Worm (Caenorhabditis elegans) whole organism, young adult: Measurements from ENCODE around the gene vab-7.

ENCODE experiments used
- F37B4.10 ChIP-seq: fragments of 200-800 bp; sonication (Bioruptor generic); IDR thresholded peaks from 2 replicates; pipeline ENCODE4 v1.3.6; 2022; ENCODE audit warnings: missing genetic modification characterization, missing compliant biosample characterization
- F57C9.4 ChIP-seq: sonication (generic microtip); optimal IDR thresholded peaks from 2 replicates; lab custom pipeline; 2017; ENCODE audit warnings: mild to moderate bottlenecking, missing genetic modification characterization, missing compliant biosample characterization
- K11D2.4 ChIP-seq: fragments of 200-800 bp; sonication (Bioruptor generic); IDR thresholded peaks from 2 replicates; pipeline ENCODE4 v1.3.6; 2022; ENCODE audit warnings: missing genetic modification reagents, missing genetic modification characterization, missing compliant biosample characterization
- K12H6.12 ChIP-seq: fragments of 200-800 bp; sonication (Bioruptor generic); optimal IDR thresholded peaks from 2 replicates; lab custom pipeline; 2018; ENCODE audit warnings: mild to moderate bottlenecking, missing genetic modification characterization, missing compliant biosample characterization
- T07F8.4 ChIP-seq: sonication (generic microtip); optimal IDR thresholded peaks from 2 replicates; lab custom pipeline; 2016; ENCODE audit warnings: mild to moderate bottlenecking, missing genetic modification characterization, moderate library complexity, missing compliant biosample characterization
- Y53G8AR.9 ChIP-seq: fragments of 200-800 bp; sonication (Bioruptor generic); conservative IDR thresholded peaks from 2 replicates; pipeline ENCODE4 v1.3.6; 2022; ENCODE audit warnings: missing genetic modification reagents, missing genetic modification characterization, missing compliant biosample characterization
- Y67H2A.10 ChIP-seq: fragments of 200-800 bp; sonication (Bioruptor generic); conservative IDR thresholded peaks from 2 replicates; pipeline ENCODE4 v1.3.6; 2022; ENCODE audit warnings: missing genetic modification reagents, missing genetic modification characterization, missing compliant biosample characterization
- Y95B8A.8 ChIP-seq: fragments of 200-800 bp; sonication (Bioruptor generic); IDR thresholded peaks from 2 replicates; pipeline ENCODE4 v1.3.6; 2022; ENCODE audit warnings: missing genetic modification reagents, missing genetic modification characterization, missing compliant biosample characterization
- aptf-2 ChIP-seq: fragments of 200-800 bp; sonication (Bioruptor generic); conservative IDR thresholded peaks from 2 replicates; pipeline ENCODE4 v1.3.6; 2022; ENCODE audit warnings: missing genetic modification reagents, missing genetic modification characterization, missing compliant biosample characterization
- aptf-3 ChIP-seq: fragments of 200-800 bp; sonication (Bioruptor generic); IDR thresholded peaks from 2 replicates; pipeline ENCODE4 v1.3.6; 2022; ENCODE audit warnings: missing genetic modification characterization, missing compliant biosample characterization
- attf-6 ChIP-seq: fragments of 200-800 bp; sonication (Bioruptor generic); IDR thresholded peaks from 2 replicates; pipeline ENCODE4 v1.3.6; 2022; ENCODE audit warnings: missing genetic modification reagents, missing genetic modification characterization, missing compliant biosample characterization
- bed-2 ChIP-seq: fragments of 200-800 bp; sonication (Bioruptor generic); IDR thresholded peaks from 2 replicates; pipeline ENCODE4 v1.3.6; 2022; ENCODE audit warnings: missing genetic modification reagents, missing genetic modification characterization, missing compliant biosample characterization
- ceh-27 ChIP-seq: fragments of 200-800 bp; sonication (Bioruptor generic); optimal IDR thresholded peaks from 2 replicates; lab custom pipeline; 2018; ENCODE audit warnings: mild to moderate bottlenecking, missing genetic modification characterization, moderate library complexity, missing compliant biosample characterization
- die-1 ChIP-seq: sonication (generic microtip); optimal IDR thresholded peaks from 2 replicates; lab custom pipeline; 2016; ENCODE audit warnings: missing genotype, mild to moderate bottlenecking, missing genetic modification characterization, missing compliant biosample characterization
- dpl-1 ChIP-seq: fragments of 150-350 bp; optimal IDR thresholded peaks from 2 replicates; lab custom pipeline; 2014; ENCODE audit warnings: missing biosample characterization, missing genetic modification reagents, missing genetic modification characterization
- efl-1 ChIP-seq: fragments of 150-350 bp; optimal IDR thresholded peaks from 2 replicates; lab custom pipeline; 2014; ENCODE audit warnings: missing biosample characterization, missing genetic modification reagents, missing genetic modification characterization
- ekl-4 ChIP-seq: fragments of 200-800 bp; sonication (Bioruptor generic); IDR thresholded peaks from 2 replicates; pipeline ENCODE4 v1.3.6; 2022; ENCODE audit warnings: missing genetic modification reagents, missing genetic modification characterization, missing compliant biosample characterization
- ets-4 ChIP-seq: fragments of 200-800 bp; sonication (Bioruptor generic); optimal IDR thresholded peaks from 2 replicates; lab custom pipeline; 2018; ENCODE audit warnings: mild to moderate bottlenecking, missing genetic modification characterization, missing compliant biosample characterization
- gei-17 ChIP-seq: fragments of 200-800 bp; sonication (Bioruptor generic); optimal IDR thresholded peaks from 2 replicates; lab custom pipeline; 2018; ENCODE audit warnings: mild to moderate bottlenecking, missing genetic modification characterization, missing compliant biosample characterization
- hsf-1 ChIP-seq: fragments of 200-800 bp; sonication (Bioruptor generic); IDR thresholded peaks from 2 replicates; pipeline ENCODE4 v1.3.6; 2022; ENCODE audit warnings: missing genetic modification reagents, missing genetic modification characterization, missing compliant biosample characterization
- let-526 ChIP-seq: fragments of 200-800 bp; sonication (Bioruptor generic); IDR thresholded peaks from 2 replicates; pipeline ENCODE4 v1.3.6; 2022; ENCODE audit warnings: missing genetic modification reagents, missing genetic modification characterization, missing compliant biosample characterization
- lin-26 ChIP-seq: fragments of 200-800 bp; sonication (Bioruptor generic); IDR thresholded peaks from 2 replicates; pipeline ENCODE4 v1.3.6; 2022; ENCODE audit warnings: missing genetic modification reagents, missing genetic modification characterization, missing compliant biosample characterization
- lin-35 ChIP-seq, 3 experiments: fragments of 150-350 bp in 2 of 3; sonication (generic microtip) in 1 of 3; optimal IDR thresholded peaks; 2 replicates each; lab custom pipeline; 2014 to 2018; ENCODE audit warnings: missing biosample characterization in 3 of 3, missing genetic modification characterization in 3 of 3, missing genetic modification reagents in 3 of 3
- lin-40 ChIP-seq: sonication (generic microtip); optimal IDR thresholded peaks from 2 replicates; lab custom pipeline; 2016; ENCODE audit warnings: missing genetic modification characterization, mild to moderate bottlenecking, missing compliant biosample characterization, missing genotype, missing genetic modification reagents
- madf-8 ChIP-seq: fragments of 200-800 bp; sonication (Bioruptor generic); conservative IDR thresholded peaks from 2 replicates; pipeline ENCODE4 v1.3.6; 2022; ENCODE audit warnings: missing genetic modification reagents, missing genetic modification characterization, missing compliant biosample characterization
- nfyb-1 ChIP-seq: fragments of 200-800 bp; sonication (Bioruptor generic); IDR thresholded peaks from 2 replicates; pipeline ENCODE4 v1.3.6; 2022; ENCODE audit warnings: missing genetic modification reagents, missing genetic modification characterization, missing compliant biosample characterization
- nhr-120 ChIP-seq: fragments of 200-800 bp; sonication (Bioruptor generic); IDR thresholded peaks from 2 replicates; pipeline ENCODE4 v1.3.6; 2022; ENCODE audit warnings: missing genetic modification characterization, missing compliant biosample characterization
- nhr-80 ChIP-seq: sonication (generic microtip); optimal IDR thresholded peaks from 2 replicates; lab custom pipeline; 2016; ENCODE audit warnings: missing genetic modification characterization, missing compliant biosample characterization
- pbrm-1 ChIP-seq: fragments of 200-800 bp; sonication (Bioruptor generic); IDR thresholded peaks from 2 replicates; pipeline ENCODE4 v1.3.6; 2022; ENCODE audit warnings: missing genetic modification reagents, missing genetic modification characterization, missing compliant biosample characterization
- rpc-1 ChIP-seq, 2 experiments: fragments of 150-350 bp in 1 of 2; sonication (generic microtip) in 1 of 2; optimal IDR thresholded peaks; 2 replicates each; lab custom pipeline; 2014 to 2018; ENCODE audit warnings: missing biosample characterization in 1 of 2, missing genetic modification characterization in 1 of 2, missing genetic modification reagents in 1 of 2, missing genotype in 1 of 2
- sea-2 ChIP-seq: fragments of 200-800 bp; sonication (Bioruptor generic); IDR thresholded peaks from 2 replicates; pipeline ENCODE4 v1.3.6; 2022; ENCODE audit warnings: missing genetic modification characterization, missing compliant biosample characterization
- snpc-4 ChIP-seq, 5 experiments: fragments of 150-350 bp in 1 of 5; sonication (generic microtip) in 4 of 5; optimal IDR thresholded peaks; 2 replicates each; lab custom pipeline; 2014 to 2018; ENCODE audit warnings: missing genetic modification characterization in 5 of 5, missing biosample characterization in 3 of 5, antibody characterized with exemption in 2 of 5, mild to moderate bottlenecking in 2 of 5, missing compliant biosample characterization in 2 of 5, missing genotype in 2 of 5, moderate library complexity in 2 of 5, missing genetic modification reagents in 1 of 5
- unc-62 ChIP-seq: fragments of 150-350 bp; optimal IDR thresholded peaks from 2 replicates; lab custom pipeline; 2014; ENCODE audit warnings: missing biosample characterization, missing genetic modification reagents, missing genetic modification characterization
- xnd-1 ChIP-seq: sonication (generic microtip); optimal IDR thresholded peaks from 2 replicates; lab custom pipeline; 2016; ENCODE audit warnings: missing genotype, missing genetic modification reagents, missing genetic modification characterization, missing compliant biosample characterization
- zim-3 ChIP-seq: sonication (generic microtip); optimal IDR thresholded peaks from 2 replicates; lab custom pipeline; 2017; ENCODE audit warnings: mild to moderate bottlenecking, missing genetic modification characterization, moderate library complexity, missing compliant biosample characterization
- ztf-22 ChIP-seq: fragments of 200-800 bp; sonication (Bioruptor generic); optimal IDR thresholded peaks from 2 replicates; lab custom pipeline; 2018; ENCODE audit warnings: mild to moderate bottlenecking, missing genetic modification characterization, moderate library complexity, missing compliant biosample characterization
- ztf-28 ChIP-seq: fragments of 200-800 bp; sonication (Bioruptor generic); IDR thresholded peaks from 2 replicates; pipeline ENCODE4 v1.3.6; 2022; ENCODE audit warnings: missing genetic modification reagents, missing genetic modification characterization, missing compliant biosample characterization

vab-7 gene

DNA sequence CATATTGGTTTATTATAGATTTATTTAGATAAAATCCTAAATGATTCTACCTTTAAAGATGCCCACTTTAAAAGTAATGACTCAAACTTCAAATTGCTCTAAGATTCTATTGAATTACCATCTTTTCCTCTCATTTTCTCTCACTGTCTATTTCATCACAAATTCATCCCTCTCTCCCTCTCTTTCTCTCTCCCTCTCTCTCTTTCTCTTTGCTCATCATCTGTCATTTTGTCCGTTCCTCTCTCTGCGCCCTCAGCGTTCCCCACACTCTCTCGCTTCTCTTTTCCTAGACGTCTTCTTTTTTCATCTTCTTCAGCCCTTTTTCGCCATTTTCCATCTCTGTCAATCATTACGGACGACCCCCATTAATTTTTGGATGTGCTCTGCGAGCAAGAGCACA is 15.0 kb upstream of the vab-7 start (continued):
- TF ChIP-seq xnd-1: no peak
- no peak for TF ChIP-seq T07F8.4
- no peak for TF ChIP-seq attf-6 (GFP tag; lab: Robert Waterston, UW)
- TF ChIP-seq rpc-1 (optimal IDR thresholded peaks at IDR 0.05; lab: Kevin White, UChicago): no peak
- TF ChIP-seq rpc-1 (tag; optimal IDR thresholded peaks at IDR 0.05; lab: Kevin White, UChicago): no peak
- TF ChIP-seq sea-2 (GFP tag; lab: Robert Waterston, UW): no peak
- TF ChIP-seq aptf-3 (GFP tag; lab: Robert Waterston, UW): no peak
- TF ChIP-seq snpc-4 (GFP tag; optimal IDR thresholded peaks at IDR 0.05; lab: Kevin White, UChicago): peak; percentile 61
- TF ChIP-seq snpc-4 (tag; optimal IDR thresholded peaks at IDR 0.05; lab: Kevin White, UChicago): no peak
- TF ChIP-seq lin-26: no peak
- no peak for TF ChIP-seq ekl-4 (GFP tag; lab: Robert Waterston, UW)
- no peak for TF ChIP-seq die-1 (tag; lab: Kevin White, UChicago)
- TF ChIP-seq let-526 (GFP tag; lab: Robert Waterston, UW): no peak
- no peak for TF ChIP-seq ztf-28 (GFP tag; lab: Robert Waterston, UW)
- TF ChIP-seq Y67H2A.10: no peak
- no peak for TF ChIP-seq bed-2 (GFP tag; lab: Robert Waterston, UW)
- peak in 2 of 3 experiments; percentile 46 to 88 for TF ChIP-seq lin-35 (GFP tag; optimal IDR thresholded peaks at IDR 0.05; lab: Kevin White, UChicago)
- TF ChIP-seq gei-17 (GFP tag; lab: Kevin White, UChicago): no peak
- TF ChIP-seq ceh-27: no peak
- no peak for TF ChIP-seq F57C9.4 (tag; lab: Kevin White, UChicago)
- TF ChIP-seq K11D2.4 (GFP tag; lab: Robert Waterston, UW): no peak
- TF ChIP-seq Y95B8A.8 (GFP tag; lab: Robert Waterston, UW): no peak
- TF ChIP-seq madf-8 (GFP tag; lab: Robert Waterston, UW): no peak
- no peak for TF ChIP-seq zim-3 (tag; lab: Kevin White, UChicago)
- TF ChIP-seq lin-40 (tag; lab: Kevin White, UChicago): peak; percentile 27
- peak; percentile 45 for TF ChIP-seq efl-1 (GFP tag; lab: Kevin White, UChicago)
- peak; percentile 12 for TF ChIP-seq K12H6.12 (tag; lab: Kevin White, UChicago)
- TF ChIP-seq Y53G8AR.9 (GFP tag; lab: Robert Waterston, UW): no peak
- TF ChIP-seq hsf-1 (GFP tag; lab: Robert Waterston, UW): no peak
- no peak for TF ChIP-seq aptf-2 (GFP tag; lab: Robert Waterston, UW)

DNA sequence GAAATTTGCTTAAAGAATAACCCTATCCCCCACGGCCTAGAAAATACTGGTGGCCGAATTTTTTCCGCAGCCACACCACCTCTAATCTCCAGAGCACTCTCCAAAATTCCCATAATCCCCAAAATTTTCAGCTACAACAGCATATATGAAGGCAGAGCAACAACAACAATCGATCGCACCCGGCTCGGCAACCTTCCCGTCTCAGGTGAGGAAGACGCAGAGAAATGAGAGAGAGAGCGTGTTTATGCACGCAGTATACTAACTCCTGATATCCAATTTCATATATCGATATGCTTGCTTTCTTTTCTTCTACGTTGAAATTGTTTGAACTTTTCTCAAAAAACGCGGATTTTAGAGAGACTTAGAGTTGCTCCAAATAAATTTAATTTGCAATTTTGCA is 13.8 kb upstream of the vab-7 start:
- TF ChIP-seq efl-1 (GFP tag; lab: Kevin White, UChicago) (peak; percentile 10), ets-4 (GFP tag; lab: Kevin White, UChicago) (no peak), dpl-1 (GFP tag; lab: Kevin White, UChicago) (peak; percentile 66), unc-62 (GFP tag; lab: Kevin White, UChicago) (no peak), nhr-80 (no peak), K12H6.12 (tag; lab: Kevin White, UChicago) (no peak)

DNA sequence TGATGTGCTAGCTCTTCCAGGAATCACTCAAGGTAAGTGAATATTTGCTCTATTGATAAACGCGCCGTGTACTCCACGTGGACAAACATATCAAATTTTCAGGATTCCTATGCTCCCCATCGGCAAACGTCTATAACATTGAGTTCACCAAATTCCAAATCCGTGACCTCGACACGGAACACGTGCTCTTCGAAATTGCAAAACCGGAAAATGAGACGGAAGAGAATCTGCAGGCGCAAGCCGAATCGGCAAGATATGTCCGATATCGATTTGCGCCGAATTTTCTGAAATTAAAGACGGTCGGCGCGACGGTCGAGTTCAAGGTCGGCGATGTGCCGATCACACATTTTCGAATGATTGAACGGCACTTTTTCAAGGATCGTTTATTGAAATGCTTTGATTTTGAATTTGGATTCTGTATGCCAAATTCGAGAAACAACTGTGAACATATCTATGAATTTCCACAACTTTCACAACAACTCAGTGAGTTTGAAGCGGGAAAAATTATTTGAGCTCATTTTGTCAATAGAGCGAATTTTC is 12.4 kb upstream of the vab-7 start:
- TF ChIP-seq dpl-1 (GFP tag; lab: Kevin White, UChicago): peak; percentile 94
- no peak for TF ChIP-seq nhr-120
- TF ChIP-seq efl-1 (GFP tag; lab: Kevin White, UChicago): peak; percentile 62
- TF ChIP-seq lin-35 (GFP tag; optimal IDR thresholded peaks at IDR 0.05; lab: Kevin White, UChicago): peak in 1 of 3 experiments; percentile 70
- TF ChIP-seq, all 124 proteins: peak for 3

DNA sequence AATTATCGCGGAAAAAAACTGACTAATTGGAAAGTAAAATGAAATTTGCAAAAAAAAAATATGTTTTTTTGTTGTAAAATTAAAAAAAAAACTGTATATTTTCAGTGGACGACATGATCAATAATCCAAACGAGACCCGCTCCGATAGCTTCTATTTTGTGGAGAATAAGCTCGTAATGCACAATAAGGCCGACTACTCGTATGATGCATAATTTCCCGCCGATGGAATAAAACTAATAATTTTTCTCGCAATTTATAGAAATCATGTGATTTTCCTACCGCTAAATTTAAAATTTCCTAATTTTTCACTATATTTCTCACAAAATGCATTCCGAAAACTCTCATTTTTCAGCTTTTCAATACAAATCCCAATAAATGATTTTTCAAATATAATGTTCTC is 11.6 kb upstream of the vab-7 start:
- TF ChIP-seq F37B4.10 (GFP tag; lab: Robert Waterston, UW) (no peak), let-526 (GFP tag; lab: Robert Waterston, UW) (no peak), pbrm-1 (GFP tag; lab: Robert Waterston, UW) (no peak), ztf-22 (GFP tag; lab: Kevin White, UChicago) (no peak), lin-35 (GFP tag; optimal IDR thresholded peaks at IDR 0.05; lab: Kevin White, UChicago) (peak in 1 of 3 experiments; percentile 11), dpl-1 (GFP tag; lab: Kevin White, UChicago) (peak; percentile 82), nfyb-1 (no peak)
